Fruit fly (Drosophila melanogaster) whole organism, adult: ENCODE data around the gene CG17404.

Source experiments
- CG11617 ChIP-seq: fragments of 200-800 bp; sonication (Bioruptor generic); optimal IDR thresholded peaks from 2 replicates; lab custom pipeline; 2017; ENCODE audit warnings: mild to moderate bottlenecking, missing biosample characterization, missing genetic modification reagents, missing genetic modification characterization
- CG12768 ChIP-seq: fragments of 200-800 bp; sonication (Bioruptor generic); optimal IDR thresholded peaks from 2 replicates; lab custom pipeline; 2017; ENCODE audit warnings: missing biosample characterization, missing genetic modification characterization, mild to moderate bottlenecking, moderate library complexity, missing genetic modification reagents
- CG14711 ChIP-seq: fragments of 200-800 bp; sonication (Bioruptor generic); optimal IDR thresholded peaks from 2 replicates; lab custom pipeline; 2018; ENCODE audit warnings: missing biosample characterization, mild to moderate bottlenecking, missing genetic modification characterization, moderate library complexity
- CG1620 ChIP-seq: fragments of 200-800 bp; sonication (Bioruptor generic); optimal IDR thresholded peaks from 2 replicates; lab custom pipeline; 2016; ENCODE audit warnings: missing biosample characterization, missing genetic modification characterization
- CG33017 ChIP-seq: fragments of 200-800 bp; sonication (Bioruptor generic); optimal IDR thresholded peaks from 2 replicates; lab custom pipeline; 2018; ENCODE audit warnings: missing biosample characterization, mild to moderate bottlenecking, missing genetic modification characterization, moderate library complexity
- CG5204 ChIP-seq: fragments of 200-800 bp; sonication (Bioruptor generic); optimal IDR thresholded peaks from 2 replicates; lab custom pipeline; 2016; ENCODE audit warnings: missing biosample characterization, missing genetic modification characterization
- CG7045 ChIP-seq: fragments of 200-800 bp; sonication (Bioruptor generic); optimal IDR thresholded peaks from 2 replicates; lab custom pipeline; 2017; ENCODE audit warnings: missing biosample characterization, mild to moderate bottlenecking, missing genetic modification characterization
- CG7101 ChIP-seq: fragments of 200-800 bp; sonication (Bioruptor generic); optimal IDR thresholded peaks from 2 replicates; lab custom pipeline; 2018; ENCODE audit warnings: missing biosample characterization, mild to moderate bottlenecking, missing genetic modification characterization, moderate library complexity
- Clk ChIP-seq: fragments of 200-800 bp; sonication (Bioruptor generic); optimal IDR thresholded peaks from 2 replicates; lab custom pipeline; 2017; ENCODE audit warnings: missing biosample characterization, missing genetic modification characterization
- Hr96 ChIP-seq: fragments of 200-800 bp; sonication (Bioruptor generic); optimal IDR thresholded peaks from 2 replicates; lab custom pipeline; 2016; ENCODE audit warnings: missing biosample characterization, missing genetic modification characterization
- Mnt ChIP-seq: fragments of 200-800 bp; sonication (Bioruptor generic); optimal IDR thresholded peaks from 2 replicates; lab custom pipeline; 2016; ENCODE audit warnings: missing biosample characterization, mild to moderate bottlenecking, missing genetic modification characterization
- bab1 ChIP-seq: fragments of 200-800 bp; sonication (Bioruptor generic); optimal IDR thresholded peaks from 3 replicates; lab custom pipeline; 2019; ENCODE audit warnings: missing biosample characterization, mild to moderate bottlenecking, missing genetic modification characterization, moderate library complexity
- cic ChIP-seq: fragments of 200-800 bp; sonication (Bioruptor generic); optimal IDR thresholded peaks from 2 replicates; lab custom pipeline; 2017; ENCODE audit warnings: missing biosample characterization, mild to moderate bottlenecking, missing genetic modification characterization, moderate library complexity
- cnc ChIP-seq, 2 experiments: fragments of >200 bp; optimal IDR thresholded peaks; 2 replicates each; lab custom pipeline; 2017
- kay ChIP-seq: fragments of 200-800 bp; sonication (Bioruptor generic); peaks from one replicate; lab custom pipeline; 2016; ENCODE audit warnings: missing biosample characterization, missing genetic modification characterization, borderline replicate concordance
- ovo ChIP-seq: fragments of 200-800 bp; sonication (Bioruptor generic); optimal IDR thresholded peaks from 2 replicates; lab custom pipeline; 2016; ENCODE audit warnings: missing biosample characterization, missing genetic modification characterization
- pad ChIP-seq: fragments of 200-800 bp; sonication (Bioruptor generic); optimal IDR thresholded peaks from 3 replicates; lab custom pipeline; 2017; ENCODE audit warnings: missing biosample characterization, missing genetic modification characterization, mild to moderate bottlenecking, moderate library complexity, missing genetic modification reagents
- tj ChIP-seq: fragments of 200-800 bp; sonication (Bioruptor generic); optimal IDR thresholded peaks from 3 replicates; lab custom pipeline; 2017; ENCODE audit warnings: missing biosample characterization, mild to moderate bottlenecking, missing genetic modification characterization, moderate library complexity
- toe ChIP-seq: fragments of 200-800 bp; sonication (Bioruptor generic); optimal IDR thresholded peaks from 2 replicates; lab custom pipeline; 2016; ENCODE audit warnings: missing biosample characterization, missing genetic modification characterization

The CG17404 gene

dm6 chr3R:12196100-12196499, 28.7 kb downstream of the CG17404 start:
- TF ChIP-seq Hr96 (GFP tag; lab: Kevin White, UChicago), result no peak

- TF ChIP-seq cic (GFP tag; lab: Kevin White, UChicago) (no peak), CG1620 (GFP tag; lab: Kevin White, UChicago) (no peak), kay (GFP tag; lab: Kevin White, UChicago) (no peak), Mnt (GFP tag; lab: Kevin White, UChicago) (no peak), pad (GFP tag; lab: Kevin White, UChicago) (no peak), ovo (GFP tag; lab: Kevin White, UChicago) (no peak), bab1 (GFP tag; lab: Kevin White, UChicago) (no peak), tj (GFP tag; lab: Kevin White, UChicago) (no peak)
Measured at dm6 chr3R:12194911-12195310, 29.9 kb downstream of the CG17404 start, which contains the start of the genes eIF3d2 and CG43450. TSS of gene eIF3d2 (minus strand) at chr3R:12195011. TSS of gene CG43450 (plus strand) at chr3R:12195294.

dm6 chr3R:12185615-12186014, 39.2 kb downstream of the CG17404 start:
- TF ChIP-seq tj (GFP tag; lab: Kevin White, UChicago) (no peak), CG5204 (no peak), CG12768 (no peak), CG7045 (GFP tag; lab: Kevin White, UChicago) (no peak), cnc (optimal IDR thresholded peaks at IDR 0.05; lab: Kevin White, UChicago) (no peak), pad (GFP tag; lab: Kevin White, UChicago) (no peak), CG14711 (no peak), CG11617 (GFP tag; lab: Kevin White, UChicago) (no peak), kay (GFP tag; lab: Kevin White, UChicago) (no peak), Clk (GFP tag; lab: Kevin White, UChicago) (no peak), CG7101 (no peak), toe (no peak), cic (GFP tag; lab: Kevin White, UChicago) (no peak), Mnt (GFP tag; lab: Kevin White, UChicago) (no peak), ovo (GFP tag; lab: Kevin White, UChicago) (no peak), CG1620 (GFP tag; lab: Kevin White, UChicago) (no peak), Hr96 (GFP tag; lab: Kevin White, UChicago) (no peak), CG33017 (no peak)
